Worm (Caenorhabditis elegans) whole organism, midembryonic: Measurements from ENCODE around the gene F38A1.6.

ENCODE experiments used
- T22C8.4 ChIP-seq: fragments of 200-800 bp; sonication (Bioruptor generic); IDR thresholded peaks from 2 replicates; pipeline ENCODE4 v1.3.6; 2022; ENCODE audit warnings: missing genetic modification characterization, missing compliant biosample characterization
- cog-1 ChIP-seq: sonication (generic microtip); optimal IDR thresholded peaks from 2 replicates; lab custom pipeline; 2016; ENCODE audit warnings: missing genetic modification characterization, missing compliant biosample characterization
- flt-1 ChIP-seq: fragments of 200-800 bp; sonication (Bioruptor generic); IDR thresholded peaks from 2 replicates; pipeline ENCODE4 v1.3.6; 2022; ENCODE audit warnings: missing genetic modification characterization, missing compliant biosample characterization
- klf-2 ChIP-seq: fragments of 200-800 bp; sonication (Bioruptor generic); conservative IDR thresholded peaks from 2 replicates; pipeline ENCODE4 v1.3.6; 2022; ENCODE audit warnings: missing genetic modification reagents, missing genetic modification characterization, missing compliant biosample characterization
- med-1 ChIP-seq: sonication (generic microtip); optimal IDR thresholded peaks from 2 replicates; lab custom pipeline; 2017; ENCODE audit warnings: missing genetic modification characterization, mild to moderate bottlenecking, missing compliant biosample characterization, antibody characterized with exemption, missing genetic modification reagents; ENCODE audit not compliant: insufficient read depth
- ref-1 ChIP-seq: fragments of 200-800 bp; sonication (Bioruptor generic); conservative IDR thresholded peaks from 2 replicates; pipeline ENCODE4 v1.3.6; 2022; ENCODE audit warnings: missing genetic modification reagents, missing genetic modification characterization, missing compliant biosample characterization
- tab-1 ChIP-seq: fragments of 200-800 bp; sonication (Bioruptor generic); IDR thresholded peaks from 2 replicates; pipeline ENCODE4 v1.3.6; 2022; ENCODE audit warnings: missing genetic modification characterization, missing compliant biosample characterization
- ztf-23 ChIP-seq: fragments of 200-800 bp; sonication (Bioruptor generic); IDR thresholded peaks from 2 replicates; pipeline ENCODE4 v1.3.6; 2022; ENCODE audit warnings: missing genetic modification reagents, missing genetic modification characterization, missing compliant biosample characterization
- ztf-29 ChIP-seq: fragments of 200-800 bp; sonication (Bioruptor generic); IDR thresholded peaks from 2 replicates; pipeline ENCODE4 v1.3.6; 2022; ENCODE audit warnings: missing genetic modification reagents, missing genetic modification characterization, missing compliant biosample characterization

The F38A1.6 gene

DNA sequence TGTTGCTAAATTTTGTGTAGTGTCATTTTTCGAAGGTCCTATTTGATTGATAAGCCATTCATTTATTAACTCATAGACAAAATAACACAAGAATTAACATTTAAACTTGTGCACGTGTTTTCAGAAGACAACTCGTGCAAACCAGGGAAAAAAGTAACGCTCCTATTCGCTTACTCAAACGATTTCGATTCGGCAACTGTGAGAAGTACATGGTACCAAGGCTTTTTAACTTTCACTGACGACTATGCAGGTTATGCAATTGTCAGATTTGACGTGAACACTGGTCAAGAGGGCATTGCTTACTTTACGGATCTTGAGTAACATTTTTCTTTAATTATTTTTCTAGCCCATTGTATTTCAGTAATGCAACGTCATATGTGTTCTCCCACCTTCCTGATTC lies 10.3 kb downstream of the F38A1.6 start:
- TF ChIP-seq flt-1 (no peak), med-1 (no peak), tab-1 (no peak)

DNA sequence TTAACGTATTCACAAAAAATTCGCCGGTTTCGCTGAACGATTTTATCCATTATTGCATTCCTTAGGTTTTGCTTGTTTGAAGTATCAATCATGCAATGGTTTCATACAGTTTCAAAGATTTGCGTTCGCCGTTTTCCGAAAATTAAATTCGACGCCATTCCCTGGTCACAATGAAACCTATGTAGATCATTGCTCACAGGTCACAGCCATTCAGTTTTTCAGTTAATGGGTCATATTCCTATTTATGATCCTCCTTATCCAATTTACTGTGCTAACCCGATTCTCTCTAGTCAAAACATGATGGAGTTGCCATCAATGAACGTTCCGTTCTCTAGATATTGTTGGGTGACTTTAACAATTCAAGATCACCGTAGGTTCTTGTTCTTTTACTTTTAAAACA lies 13.3 kb downstream of the F38A1.6 start, which contains the start of gene F38A1.13:
Gene F38A1.13, plus strand, starts transcription at position 301 of the 400 bp plus-strand sequence.
- no peak for TF ChIP-seq ref-1 (GFP tag; lab: Robert Waterston, UW)
- no peak for TF ChIP-seq T22C8.4 (GFP tag; lab: Robert Waterston, UW)
- TF ChIP-seq med-1: no peak
- TF ChIP-seq tab-1: no peak
- no peak for TF ChIP-seq klf-2 (GFP tag; lab: Robert Waterston, UW)
- TF ChIP-seq ztf-23: no peak
- no peak for TF ChIP-seq cog-1
- no peak for TF ChIP-seq ztf-29 (GFP tag; lab: Robert Waterston, UW)
- no peak for TF ChIP-seq flt-1

- TF ChIP-seq ztf-23: no peak
- TF ChIP-seq ztf-29 (GFP tag; lab: Robert Waterston, UW): no peak
- no peak for TF ChIP-seq med-1
- no peak for TF ChIP-seq flt-1
- TF ChIP-seq ref-1 (GFP tag; lab: Robert Waterston, UW): no peak
- TF ChIP-seq klf-2 (GFP tag; lab: Robert Waterston, UW): no peak
- TF ChIP-seq cog-1: no peak
- no peak for TF ChIP-seq T22C8.4 (GFP tag; lab: Robert Waterston, UW)
- TF ChIP-seq tab-1: no peak
Observed at ce11 chrIV:1266138-1266537, 14.5 kb downstream of the F38A1.6 start.

DNA sequence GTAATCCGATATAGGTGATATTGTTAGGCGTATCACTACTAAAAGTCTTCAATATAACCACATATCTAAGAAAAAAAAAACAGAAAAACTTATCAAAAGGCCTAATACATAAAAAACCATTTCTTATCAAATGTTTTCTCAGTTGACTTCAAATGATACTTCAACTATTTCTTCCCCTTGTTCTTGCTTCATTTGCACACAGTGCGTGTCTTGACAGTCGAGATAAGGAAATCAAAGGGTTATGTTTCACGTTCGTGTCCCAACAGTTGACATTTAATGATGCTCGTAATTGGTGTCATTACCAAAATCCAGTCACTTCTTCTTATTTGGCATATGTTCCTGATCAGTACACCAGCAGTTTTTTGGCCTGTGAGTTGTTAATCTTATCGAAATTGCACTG lies 15.1 kb downstream of the F38A1.6 start, which contains the start of gene clec-170:
Gene clec-170, plus strand, starts transcription at position 143 of the 400 bp plus-strand sequence.
- no peak for TF ChIP-seq tab-1
- no peak for TF ChIP-seq ref-1 (GFP tag; lab: Robert Waterston, UW)
- no peak for TF ChIP-seq cog-1
- no peak for TF ChIP-seq ztf-29 (GFP tag; lab: Robert Waterston, UW)

- TF ChIP-seq flt-1: no peak
- no peak for TF ChIP-seq T22C8.4 (GFP tag; lab: Robert Waterston, UW)
- no peak for TF ChIP-seq tab-1
- TF ChIP-seq cog-1: no peak
- no peak for TF ChIP-seq med-1
- TF ChIP-seq ztf-29 (GFP tag; lab: Robert Waterston, UW): no peak
- TF ChIP-seq ref-1 (GFP tag; lab: Robert Waterston, UW): no peak
- TF ChIP-seq ztf-23: no peak
- no peak for TF ChIP-seq klf-2 (GFP tag; lab: Robert Waterston, UW)
Observed at ce11 chrIV:1274583-1274982, 22.9 kb downstream of the F38A1.6 start, which contains the start of gene C09E9.1. Gene C09E9.1, plus strand, starts transcription at chrIV:1274868.

- TF ChIP-seq klf-2 (GFP tag; lab: Robert Waterston, UW): no peak
- no peak for TF ChIP-seq tab-1
- no peak for TF ChIP-seq ztf-29 (GFP tag; lab: Robert Waterston, UW)
- no peak for TF ChIP-seq cog-1
- TF ChIP-seq ztf-23: no peak
- TF ChIP-seq med-1: no peak
- no peak for TF ChIP-seq T22C8.4 (GFP tag; lab: Robert Waterston, UW)
- TF ChIP-seq flt-1: no peak
- TF ChIP-seq ref-1 (GFP tag; lab: Robert Waterston, UW): no peak
Observed at ce11 chrIV:1275910-1276309, 24.2 kb downstream of the F38A1.6 start.

- TF ChIP-seq T22C8.4 (GFP tag; lab: Robert Waterston, UW) (no peak), klf-2 (GFP tag; lab: Robert Waterston, UW) (no peak), ztf-29 (GFP tag; lab: Robert Waterston, UW) (no peak), med-1 (no peak), ztf-23 (no peak), flt-1 (no peak), tab-1 (no peak), ref-1 (GFP tag; lab: Robert Waterston, UW) (no peak)
Observed at ce11 chrIV:1277067-1277466, 25.4 kb downstream of the F38A1.6 start.

DNA sequence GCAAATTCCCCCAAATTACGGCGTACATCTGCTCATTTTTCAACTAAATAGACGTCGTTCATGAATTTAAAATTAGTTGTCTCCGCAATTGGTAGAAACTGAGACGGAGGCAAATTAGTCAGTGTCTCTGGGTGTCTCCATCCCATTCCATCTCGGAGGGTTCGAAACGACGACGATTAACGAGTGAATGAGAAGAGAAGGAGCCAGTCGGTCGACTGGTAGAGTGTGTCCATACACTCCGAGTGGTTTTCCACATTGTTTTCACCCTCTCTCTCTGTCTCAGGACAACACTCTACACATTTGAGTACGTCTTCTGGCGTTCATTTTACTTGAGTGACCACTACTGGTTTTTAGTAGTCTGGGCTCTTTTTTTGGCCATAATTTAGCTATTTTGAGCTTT lies 27.3 kb downstream of the F38A1.6 start:
- TF ChIP-seq T22C8.4 (GFP tag; lab: Robert Waterston, UW) (no peak), ref-1 (GFP tag; lab: Robert Waterston, UW) (no peak), tab-1 (no peak), flt-1 (no peak), med-1 (no peak), ztf-29 (GFP tag; lab: Robert Waterston, UW) (no peak), ztf-23 (no peak), cog-1 (no peak), klf-2 (GFP tag; lab: Robert Waterston, UW) (no peak)

DNA sequence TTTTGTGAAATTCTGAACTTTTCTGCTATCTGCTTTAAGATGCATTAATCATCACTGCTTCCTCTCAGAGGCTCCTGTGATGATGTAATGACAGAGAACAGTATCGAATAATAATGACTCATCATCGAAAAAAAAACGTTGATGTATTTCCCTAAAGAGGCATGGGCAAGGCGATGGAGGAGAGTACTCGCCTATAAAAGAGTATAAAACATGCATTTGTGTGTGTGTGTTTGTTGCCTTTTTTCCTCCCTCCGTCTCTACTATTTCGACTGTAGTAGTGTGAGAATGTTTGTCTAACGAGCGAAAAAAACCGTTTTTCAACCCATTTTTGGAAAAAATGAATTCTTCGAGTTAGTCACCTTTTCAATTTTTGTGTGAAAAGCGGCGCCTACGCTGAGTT lies 33.2 kb downstream of the F38A1.6 start:
- no peak for TF ChIP-seq tab-1
- TF ChIP-seq ztf-23: no peak
- no peak for TF ChIP-seq ref-1 (GFP tag; lab: Robert Waterston, UW)
- no peak for TF ChIP-seq med-1
- TF ChIP-seq flt-1: no peak
- TF ChIP-seq ztf-29 (GFP tag; lab: Robert Waterston, UW): no peak
- TF ChIP-seq klf-2 (GFP tag; lab: Robert Waterston, UW): no peak
- no peak for TF ChIP-seq T22C8.4 (GFP tag; lab: Robert Waterston, UW)
- TF ChIP-seq cog-1: no peak

DNA sequence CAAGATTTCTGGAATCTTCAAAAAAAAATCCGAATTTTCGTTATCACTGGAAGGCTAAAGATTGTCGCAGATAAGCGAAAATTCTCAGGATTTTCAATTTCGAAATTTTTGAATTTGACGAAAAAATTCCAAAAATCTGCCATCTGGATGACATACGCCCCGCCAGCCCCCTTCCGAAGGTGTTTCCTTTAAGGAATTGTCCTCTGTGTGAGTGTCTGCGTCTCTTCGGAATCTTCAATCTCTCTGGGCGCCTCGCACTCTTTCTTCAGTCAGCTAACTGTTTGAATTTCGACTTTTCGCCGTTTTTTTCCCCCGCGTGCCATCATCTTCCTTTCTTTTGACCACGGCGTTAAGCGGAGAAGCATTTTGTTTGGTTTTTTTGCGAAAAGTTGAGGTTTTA lies 34.9 kb downstream of the F38A1.6 start:
- no peak for TF ChIP-seq cog-1
- TF ChIP-seq med-1: no peak
- no peak for TF ChIP-seq tab-1
- TF ChIP-seq ref-1 (GFP tag; lab: Robert Waterston, UW): no peak
- TF ChIP-seq klf-2 (GFP tag; lab: Robert Waterston, UW): no peak
- TF ChIP-seq flt-1: no peak
- TF ChIP-seq ztf-23: no peak

- TF ChIP-seq ztf-23 (no peak), tab-1 (no peak), med-1 (no peak), flt-1 (no peak), T22C8.4 (GFP tag; lab: Robert Waterston, UW) (no peak), ref-1 (GFP tag; lab: Robert Waterston, UW) (no peak), ztf-29 (GFP tag; lab: Robert Waterston, UW) (no peak), cog-1 (no peak), klf-2 (GFP tag; lab: Robert Waterston, UW) (no peak)
Observed at ce11 chrIV:1289327-1289726, 37.7 kb downstream of the F38A1.6 start, which contains the start of gene plst-1. Gene plst-1, plus strand, starts transcription at chrIV:1289627.
